Worm (Caenorhabditis elegans) whole organism, young adult: ENCODE data around the gene C29E4.13.
A peak's percentile ranks its signal among the peaks of the same experiment; 100 is the strongest.

Source experiments
- B0019.2 ChIP-seq: fragments of 200-800 bp; sonication (Bioruptor generic); conservative IDR thresholded peaks from 2 replicates; pipeline ENCODE4 v1.3.6; 2022; ENCODE audit warnings: missing genetic modification reagents, missing genetic modification characterization, missing compliant biosample characterization
- B0261.1 ChIP-seq: sonication (generic microtip); optimal IDR thresholded peaks from 2 replicates; lab custom pipeline; 2016; ENCODE audit warnings: mild to moderate bottlenecking, missing genetic modification characterization, moderate library complexity, missing compliant biosample characterization
- B0336.3 ChIP-seq: fragments of 200-800 bp; sonication (Bioruptor generic); IDR thresholded peaks from 2 replicates; pipeline ENCODE4 v1.3.6; 2022; ENCODE audit warnings: missing genetic modification characterization, missing compliant biosample characterization
- F33H1.4 ChIP-seq: fragments of 200-800 bp; sonication (Bioruptor generic); IDR thresholded peaks from 2 replicates; pipeline ENCODE4 v1.3.6; 2022; ENCODE audit warnings: missing genetic modification reagents, missing genetic modification characterization, missing compliant biosample characterization
- F37B4.10 ChIP-seq: fragments of 200-800 bp; sonication (Bioruptor generic); IDR thresholded peaks from 2 replicates; pipeline ENCODE4 v1.3.6; 2022; ENCODE audit warnings: missing genetic modification characterization, missing compliant biosample characterization
- F39B2.1 ChIP-seq: fragments of 200-800 bp; sonication (Bioruptor generic); IDR thresholded peaks from 2 replicates; pipeline ENCODE4 v1.3.6; 2022; ENCODE audit warnings: missing genetic modification reagents, missing genetic modification characterization, missing compliant biosample characterization
- F49E8.2 ChIP-seq: sonication (generic microtip); optimal IDR thresholded peaks from 3 replicates; lab custom pipeline; 2017; ENCODE audit warnings: missing genetic modification characterization, mild to moderate bottlenecking, missing compliant biosample characterization, antibody characterized with exemption, moderate library complexity; ENCODE audit not compliant: insufficient read depth
- F52B5.7 ChIP-seq: sonication (generic microtip); optimal IDR thresholded peaks from 2 replicates; lab custom pipeline; 2016; ENCODE audit warnings: mild to moderate bottlenecking, missing genetic modification characterization, missing compliant biosample characterization
- F55B11.4 ChIP-seq: sonication (generic microtip); optimal IDR thresholded peaks from 2 replicates; lab custom pipeline; 2016; ENCODE audit warnings: missing compliant biosample characterization, missing genetic modification characterization, borderline replicate concordance; ENCODE audit not compliant: insufficient read depth
- K11D2.4 ChIP-seq: fragments of 200-800 bp; sonication (Bioruptor generic); IDR thresholded peaks from 2 replicates; pipeline ENCODE4 v1.3.6; 2022; ENCODE audit warnings: missing genetic modification reagents, missing genetic modification characterization, missing compliant biosample characterization
- K12H6.12 ChIP-seq: fragments of 200-800 bp; sonication (Bioruptor generic); optimal IDR thresholded peaks from 2 replicates; lab custom pipeline; 2018; ENCODE audit warnings: mild to moderate bottlenecking, missing genetic modification characterization, missing compliant biosample characterization
- Y56A3A.18 ChIP-seq: fragments of 200-800 bp; sonication (Bioruptor generic); IDR thresholded peaks from 2 replicates; pipeline ENCODE4 v1.3.6; 2022; ENCODE audit warnings: missing genetic modification reagents, missing genetic modification characterization, missing compliant biosample characterization
- Y67H2A.10 ChIP-seq: fragments of 200-800 bp; sonication (Bioruptor generic); conservative IDR thresholded peaks from 2 replicates; pipeline ENCODE4 v1.3.6; 2022; ENCODE audit warnings: missing genetic modification reagents, missing genetic modification characterization, missing compliant biosample characterization
- Y95B8A.8 ChIP-seq: fragments of 200-800 bp; sonication (Bioruptor generic); IDR thresholded peaks from 2 replicates; pipeline ENCODE4 v1.3.6; 2022; ENCODE audit warnings: missing genetic modification reagents, missing genetic modification characterization, missing compliant biosample characterization
- ZK185.1 ChIP-seq: sonication (generic microtip); optimal IDR thresholded peaks from 2 replicates; lab custom pipeline; 2016; ENCODE audit warnings: mild to moderate bottlenecking, missing genetic modification characterization, missing compliant biosample characterization; ENCODE audit not compliant: poor library complexity, severe bottlenecking
- ama-1 ChIP-seq, 3 experiments: fragments of 150-350 bp in 1 of 3; sonication (generic microtip) in 2 of 3; optimal IDR thresholded peaks; 2 replicates each; lab custom pipeline; 2014 to 2018; ENCODE audit warnings: missing biosample characterization in 2 of 3, missing genetic modification characterization in 2 of 3, missing genetic modification reagents in 2 of 3
- aptf-2 ChIP-seq: fragments of 200-800 bp; sonication (Bioruptor generic); conservative IDR thresholded peaks from 2 replicates; pipeline ENCODE4 v1.3.6; 2022; ENCODE audit warnings: missing genetic modification reagents, missing genetic modification characterization, missing compliant biosample characterization
- aptf-3 ChIP-seq: fragments of 200-800 bp; sonication (Bioruptor generic); IDR thresholded peaks from 2 replicates; pipeline ENCODE4 v1.3.6; 2022; ENCODE audit warnings: missing genetic modification characterization, missing compliant biosample characterization
- atf-7 ChIP-seq: sonication (generic microtip); optimal IDR thresholded peaks from 2 replicates; lab custom pipeline; 2017; ENCODE audit warnings: mild to moderate bottlenecking, missing genetic modification characterization, missing compliant biosample characterization
- attf-3 ChIP-seq: fragments of 200-800 bp; sonication (Bioruptor generic); conservative IDR thresholded peaks from 2 replicates; pipeline ENCODE4 v1.3.6; 2022; ENCODE audit warnings: missing genetic modification reagents, missing genetic modification characterization, missing compliant biosample characterization
- bed-2 ChIP-seq: fragments of 200-800 bp; sonication (Bioruptor generic); IDR thresholded peaks from 2 replicates; pipeline ENCODE4 v1.3.6; 2022; ENCODE audit warnings: missing genetic modification reagents, missing genetic modification characterization, missing compliant biosample characterization
- ccch-3 ChIP-seq: fragments of 200-800 bp; sonication (Bioruptor generic); optimal IDR thresholded peaks from 2 replicates; lab custom pipeline; 2018; ENCODE audit warnings: mild to moderate bottlenecking, missing genetic modification characterization, missing compliant biosample characterization
- chd-7 ChIP-seq: sonication (generic microtip); optimal IDR thresholded peaks from 2 replicates; lab custom pipeline; 2016; ENCODE audit warnings: mild to moderate bottlenecking, missing genetic modification characterization, moderate library complexity, missing compliant biosample characterization
- die-1 ChIP-seq: sonication (generic microtip); optimal IDR thresholded peaks from 2 replicates; lab custom pipeline; 2016; ENCODE audit warnings: missing genotype, mild to moderate bottlenecking, missing genetic modification characterization, missing compliant biosample characterization
- dpl-1 ChIP-seq: fragments of 150-350 bp; optimal IDR thresholded peaks from 2 replicates; lab custom pipeline; 2014; ENCODE audit warnings: missing biosample characterization, missing genetic modification reagents, missing genetic modification characterization
- efl-1 ChIP-seq: fragments of 150-350 bp; optimal IDR thresholded peaks from 2 replicates; lab custom pipeline; 2014; ENCODE audit warnings: missing biosample characterization, missing genetic modification reagents, missing genetic modification characterization
- ets-4 ChIP-seq: fragments of 200-800 bp; sonication (Bioruptor generic); optimal IDR thresholded peaks from 2 replicates; lab custom pipeline; 2018; ENCODE audit warnings: mild to moderate bottlenecking, missing genetic modification characterization, missing compliant biosample characterization
- gei-17 ChIP-seq: fragments of 200-800 bp; sonication (Bioruptor generic); optimal IDR thresholded peaks from 2 replicates; lab custom pipeline; 2018; ENCODE audit warnings: mild to moderate bottlenecking, missing genetic modification characterization, missing compliant biosample characterization
- him-1 ChIP-seq: sonication (generic microtip); optimal IDR thresholded peaks from 2 replicates; lab custom pipeline; 2016; ENCODE audit warnings: missing genotype, missing genetic modification reagents, missing genetic modification characterization, missing compliant biosample characterization
- hlh-12 ChIP-seq: sonication (generic microtip); optimal IDR thresholded peaks from 2 replicates; lab custom pipeline; 2016; ENCODE audit warnings: missing genetic modification characterization, missing compliant biosample characterization
- lag-1 ChIP-seq: fragments of 200-800 bp; sonication (Bioruptor generic); IDR thresholded peaks from 2 replicates; pipeline ENCODE4 v1.3.6; 2022; ENCODE audit warnings: missing genetic modification reagents, missing genetic modification characterization, missing compliant biosample characterization
- lir-1 ChIP-seq: fragments of 200-800 bp; sonication (Bioruptor generic); conservative IDR thresholded peaks from 2 replicates; pipeline ENCODE4 v1.3.6; 2022; ENCODE audit warnings: missing genetic modification reagents, missing genetic modification characterization, missing compliant biosample characterization
- lsl-1 ChIP-seq: fragments of 200-800 bp; sonication (Bioruptor generic); optimal IDR thresholded peaks from 2 replicates; lab custom pipeline; 2018; ENCODE audit warnings: mild to moderate bottlenecking, missing genetic modification characterization, moderate library complexity, missing compliant biosample characterization
- madf-3 ChIP-seq: fragments of 200-800 bp; sonication (Bioruptor generic); IDR thresholded peaks from 2 replicates; pipeline ENCODE4 v1.3.6; 2022; ENCODE audit warnings: missing genetic modification reagents, missing genetic modification characterization, missing compliant biosample characterization
- madf-6 ChIP-seq: fragments of 200-800 bp; sonication (Bioruptor generic); IDR thresholded peaks from 2 replicates; pipeline ENCODE4 v1.3.6; 2022; ENCODE audit warnings: missing genetic modification reagents, missing genetic modification characterization, missing compliant biosample characterization
- mcd-1 ChIP-seq: fragments of 200-800 bp; sonication (Bioruptor generic); IDR thresholded peaks from 2 replicates; pipeline ENCODE4 v1.3.6; 2022; ENCODE audit warnings: missing genetic modification reagents, missing genetic modification characterization, missing compliant biosample characterization
- nfya-1 ChIP-seq: sonication (generic microtip); optimal IDR thresholded peaks from 2 replicates; lab custom pipeline; 2017; ENCODE audit warnings: antibody characterized with exemption, missing compliant biosample characterization, missing genetic modification characterization, borderline replicate concordance; ENCODE audit not compliant: insufficient read depth
- nfyb-1 ChIP-seq: fragments of 200-800 bp; sonication (Bioruptor generic); IDR thresholded peaks from 2 replicates; pipeline ENCODE4 v1.3.6; 2022; ENCODE audit warnings: missing genetic modification reagents, missing genetic modification characterization, missing compliant biosample characterization
- nhr-120 ChIP-seq: fragments of 200-800 bp; sonication (Bioruptor generic); IDR thresholded peaks from 2 replicates; pipeline ENCODE4 v1.3.6; 2022; ENCODE audit warnings: missing genetic modification characterization, missing compliant biosample characterization
- nhr-179 ChIP-seq: sonication (generic microtip); optimal IDR thresholded peaks from 2 replicates; lab custom pipeline; 2016; ENCODE audit warnings: mild to moderate bottlenecking, missing genetic modification characterization, missing compliant biosample characterization
- nhr-80 ChIP-seq: sonication (generic microtip); optimal IDR thresholded peaks from 2 replicates; lab custom pipeline; 2016; ENCODE audit warnings: missing genetic modification characterization, missing compliant biosample characterization
- pha-4 ChIP-seq: fragments of 150-350 bp; sonication (generic microtip); optimal IDR thresholded peaks from 2 replicates; lab custom pipeline; 2014; ENCODE audit warnings: missing biosample characterization, missing genetic modification reagents, missing genetic modification characterization
- rcor-1 ChIP-seq: fragments of 200-800 bp; sonication (Bioruptor generic); IDR thresholded peaks from 2 replicates; pipeline ENCODE4 v1.3.6; 2022; ENCODE audit warnings: missing genetic modification reagents, missing genetic modification characterization, missing compliant biosample characterization
- rpc-1 ChIP-seq, 2 experiments: fragments of 150-350 bp in 1 of 2; sonication (generic microtip) in 1 of 2; optimal IDR thresholded peaks; 2 replicates each; lab custom pipeline; 2014 to 2018; ENCODE audit warnings: missing biosample characterization in 1 of 2, missing genetic modification characterization in 1 of 2, missing genetic modification reagents in 1 of 2, missing genotype in 1 of 2
- somi-1 ChIP-seq: fragments of 200-800 bp; sonication (Bioruptor generic); optimal IDR thresholded peaks from 2 replicates; lab custom pipeline; 2018; ENCODE audit warnings: mild to moderate bottlenecking, missing genetic modification characterization, missing compliant biosample characterization
- tbx-9 ChIP-seq: sonication (generic microtip); optimal IDR thresholded peaks from 2 replicates; lab custom pipeline; 2016; ENCODE audit warnings: borderline replicate concordance, missing genetic modification characterization, inconsistent platforms, missing compliant biosample characterization
- zim-3 ChIP-seq: sonication (generic microtip); optimal IDR thresholded peaks from 2 replicates; lab custom pipeline; 2017; ENCODE audit warnings: mild to moderate bottlenecking, missing genetic modification characterization, moderate library complexity, missing compliant biosample characterization
- ztf-26 ChIP-seq: sonication (generic microtip); optimal IDR thresholded peaks from 2 replicates; lab custom pipeline; 2017; ENCODE audit warnings: missing genetic modification characterization, missing compliant biosample characterization
- ztf-3 ChIP-seq: fragments of 200-800 bp; sonication (Bioruptor generic); optimal IDR thresholded peaks from 2 replicates; lab custom pipeline; 2018; ENCODE audit warnings: mild to moderate bottlenecking, missing genetic modification characterization, missing compliant biosample characterization

The C29E4.13 gene

ce11 chrIII:7940819-7941218, 12.3 kb upstream of the C29E4.13 start, which contains the start of gene C29E4.12:
Gene C29E4.12, plus strand, starts transcription at chrIII:7941151.
- TF ChIP-seq F55B11.4 (no peak), nhr-120 (GFP tag; lab: Robert Waterston, UW) (no peak), nhr-179 (tag; lab: Kevin White, UChicago) (no peak), lsl-1 (GFP tag; lab: Kevin White, UChicago) (peak; percentile 5), F49E8.2 (no peak), F33H1.4 (no peak; the same call in 1 of the 2 replicates), chd-7 (no peak), ZK185.1 (no peak), F52B5.7 (no peak), madf-6 (GFP tag; lab: Robert Waterston, UW) (no peak; the same call in 1 of the 2 replicates), rpc-1 (optimal IDR thresholded peaks at IDR 0.05; lab: Kevin White, UChicago) (no peak), rpc-1 (tag; optimal IDR thresholded peaks at IDR 0.05; lab: Kevin White, UChicago) (no peak), Y95B8A.8 (GFP tag; lab: Robert Waterston, UW) (no peak), die-1 (tag; lab: Kevin White, UChicago) (no peak), F37B4.10 (GFP tag; lab: Robert Waterston, UW) (no peak), Y56A3A.18 (GFP tag; lab: Robert Waterston, UW) (no peak), madf-3 (GFP tag; lab: Robert Waterston, UW) (no peak), bed-2 (no peak), ama-1 (optimal IDR thresholded peaks at IDR 0.05; lab: Kevin White, UChicago) (no peak), ama-1 (GFP tag; optimal IDR thresholded peaks at IDR 0.05; lab: Kevin White, UChicago) (no peak), Y67H2A.10 (GFP tag; lab: Robert Waterston, UW) (no peak), efl-1 (GFP tag; lab: Kevin White, UChicago) (peak; percentile 78), hlh-12 (tag; lab: Kevin White, UChicago) (no peak), K11D2.4 (GFP tag; lab: Robert Waterston, UW) (no peak), somi-1 (GFP tag; lab: Kevin White, UChicago) (no peak), nfyb-1 (GFP tag; lab: Robert Waterston, UW) (no peak), him-1 (no peak), ztf-3 (no peak), tbx-9 (tag; lab: Kevin White, UChicago) (no peak), atf-7 (no peak), gei-17 (no peak), dpl-1 (GFP tag; lab: Kevin White, UChicago) (peak; percentile 65), zim-3 (tag; lab: Kevin White, UChicago) (no peak), aptf-2 (GFP tag; lab: Robert Waterston, UW) (no peak), K12H6.12 (tag; lab: Kevin White, UChicago) (no peak), lag-1 (GFP tag; lab: Robert Waterston, UW) (no peak), nfya-1 (tag; lab: Kevin White, UChicago) (no peak), aptf-3 (no peak), ets-4 (GFP tag; lab: Kevin White, UChicago) (no peak), pha-4 (tag; lab: Kevin White, UChicago) (no peak), B0336.3 (GFP tag; lab: Robert Waterston, UW) (no peak), attf-3 (peak; percentile 99), B0261.1 (no peak), rcor-1 (no peak), ccch-3 (GFP tag; lab: Kevin White, UChicago) (no peak), nhr-80 (tag; lab: Kevin White, UChicago) (no peak), ztf-26 (tag; lab: Kevin White, UChicago) (no peak), lir-1 (GFP tag; lab: Robert Waterston, UW) (no peak), B0019.2 (GFP tag; lab: Robert Waterston, UW) (no peak), F39B2.1 (no peak), mcd-1 (GFP tag; lab: Robert Waterston, UW) (peak; percentile 58)
